Worm (Caenorhabditis elegans) whole organism, young adult: ENCODE results near the gene K08A2.2.

ENCODE experiments used
- F10E7.11 ChIP-seq: sonication (generic microtip); optimal IDR thresholded peaks from 2 replicates; lab custom pipeline; 2017; ENCODE audit warnings: mild to moderate bottlenecking, missing genetic modification characterization, moderate library complexity, missing compliant biosample characterization
- F23B12.7 ChIP-seq: sonication (generic microtip); optimal IDR thresholded peaks from 2 replicates; lab custom pipeline; 2017; ENCODE audit warnings: missing genetic modification characterization, mild to moderate bottlenecking, missing compliant biosample characterization, antibody characterized with exemption, moderate library complexity; ENCODE audit not compliant: insufficient read depth
- F37B4.10 ChIP-seq: fragments of 200-800 bp; sonication (Bioruptor generic); IDR thresholded peaks from 2 replicates; pipeline ENCODE4 v1.3.6; 2022; ENCODE audit warnings: missing genetic modification characterization, missing compliant biosample characterization
- F49E8.2 ChIP-seq: sonication (generic microtip); optimal IDR thresholded peaks from 3 replicates; lab custom pipeline; 2017; ENCODE audit warnings: missing genetic modification characterization, mild to moderate bottlenecking, missing compliant biosample characterization, antibody characterized with exemption, moderate library complexity; ENCODE audit not compliant: insufficient read depth
- K11D2.4 ChIP-seq: fragments of 200-800 bp; sonication (Bioruptor generic); IDR thresholded peaks from 2 replicates; pipeline ENCODE4 v1.3.6; 2022; ENCODE audit warnings: missing genetic modification reagents, missing genetic modification characterization, missing compliant biosample characterization
- Y53G8AR.9 ChIP-seq: fragments of 200-800 bp; sonication (Bioruptor generic); conservative IDR thresholded peaks from 2 replicates; pipeline ENCODE4 v1.3.6; 2022; ENCODE audit warnings: missing genetic modification reagents, missing genetic modification characterization, missing compliant biosample characterization
- ZK185.1 ChIP-seq: sonication (generic microtip); optimal IDR thresholded peaks from 2 replicates; lab custom pipeline; 2016; ENCODE audit warnings: mild to moderate bottlenecking, missing genetic modification characterization, missing compliant biosample characterization; ENCODE audit not compliant: poor library complexity, severe bottlenecking
- athp-1 ChIP-seq: sonication (generic microtip); optimal IDR thresholded peaks from 2 replicates; lab custom pipeline; 2017; ENCODE audit warnings: mild to moderate bottlenecking, missing genetic modification characterization, missing compliant biosample characterization
- bed-1 ChIP-seq: fragments of 200-800 bp; sonication (Bioruptor generic); IDR thresholded peaks from 2 replicates; pipeline ENCODE4 v1.3.6; 2022; ENCODE audit warnings: missing genetic modification reagents, missing genetic modification characterization, missing compliant biosample characterization
- bed-2 ChIP-seq: fragments of 200-800 bp; sonication (Bioruptor generic); IDR thresholded peaks from 2 replicates; pipeline ENCODE4 v1.3.6; 2022; ENCODE audit warnings: missing genetic modification reagents, missing genetic modification characterization, missing compliant biosample characterization
- cebp-1 ChIP-seq, 2 experiments: fragments of 200-800 bp in 1 of 2; sonication (Bioruptor generic) in 1 of 2; sonication (generic microtip) in 1 of 2; IDR thresholded peaks in 1 of 2; optimal IDR thresholded peaks in 1 of 2; 2 replicates each; pipeline versions ENCODE4 v1.3.6 to Lab custom; 2017 to 2022; ENCODE audit warnings: missing compliant biosample characterization in 2 of 2, missing genetic modification characterization in 2 of 2, mild to moderate bottlenecking in 1 of 2, missing genetic modification reagents in 1 of 2, moderate library complexity in 1 of 2
- ceh-58 ChIP-seq: fragments of 200-800 bp; sonication (Bioruptor generic); IDR thresholded peaks from 2 replicates; pipeline ENCODE4 v1.3.6; 2022; ENCODE audit warnings: missing genetic modification characterization, missing compliant biosample characterization
- die-1 ChIP-seq: sonication (generic microtip); optimal IDR thresholded peaks from 2 replicates; lab custom pipeline; 2016; ENCODE audit warnings: missing genotype, mild to moderate bottlenecking, missing genetic modification characterization, missing compliant biosample characterization
- dpl-1 ChIP-seq: fragments of 150-350 bp; optimal IDR thresholded peaks from 2 replicates; lab custom pipeline; 2014; ENCODE audit warnings: missing biosample characterization, missing genetic modification reagents, missing genetic modification characterization
- efl-1 ChIP-seq: fragments of 150-350 bp; optimal IDR thresholded peaks from 2 replicates; lab custom pipeline; 2014; ENCODE audit warnings: missing biosample characterization, missing genetic modification reagents, missing genetic modification characterization
- hlh-26 ChIP-seq: fragments of 200-800 bp; sonication (Bioruptor generic); conservative IDR thresholded peaks from 2 replicates; pipeline ENCODE4 v1.3.6; 2022; ENCODE audit warnings: missing genetic modification reagents, missing genetic modification characterization, missing compliant biosample characterization
- hmg-20 ChIP-seq: fragments of 200-800 bp; sonication (Bioruptor generic); IDR thresholded peaks from 2 replicates; pipeline ENCODE4 v1.3.6; 2022; ENCODE audit warnings: missing genetic modification reagents, missing genetic modification characterization, missing compliant biosample characterization
- hrde-1 ChIP-seq: sonication (generic microtip); optimal IDR thresholded peaks from 2 replicates; lab custom pipeline; 2016; ENCODE audit warnings: missing genetic modification characterization, mild to moderate bottlenecking, missing compliant biosample characterization, moderate library complexity, missing genotype, missing genetic modification reagents, borderline replicate concordance
- lag-1 ChIP-seq: fragments of 200-800 bp; sonication (Bioruptor generic); IDR thresholded peaks from 2 replicates; pipeline ENCODE4 v1.3.6; 2022; ENCODE audit warnings: missing genetic modification reagents, missing genetic modification characterization, missing compliant biosample characterization
- lin-35 ChIP-seq, 3 experiments: fragments of 150-350 bp in 2 of 3; sonication (generic microtip) in 1 of 3; optimal IDR thresholded peaks; 2 replicates each; lab custom pipeline; 2014 to 2018; ENCODE audit warnings: missing biosample characterization in 3 of 3, missing genetic modification characterization in 3 of 3, missing genetic modification reagents in 3 of 3
- lir-1 ChIP-seq: fragments of 200-800 bp; sonication (Bioruptor generic); conservative IDR thresholded peaks from 2 replicates; pipeline ENCODE4 v1.3.6; 2022; ENCODE audit warnings: missing genetic modification reagents, missing genetic modification characterization, missing compliant biosample characterization
- lsy-27 ChIP-seq: sonication (generic microtip); optimal IDR thresholded peaks from 2 replicates; lab custom pipeline; 2017; ENCODE audit warnings: missing genetic modification characterization, mild to moderate bottlenecking, missing compliant biosample characterization, antibody characterized with exemption, missing genotype, borderline replicate concordance; ENCODE audit not compliant: insufficient read depth
- madf-6 ChIP-seq: fragments of 200-800 bp; sonication (Bioruptor generic); IDR thresholded peaks from 2 replicates; pipeline ENCODE4 v1.3.6; 2022; ENCODE audit warnings: missing genetic modification reagents, missing genetic modification characterization, missing compliant biosample characterization
- mcd-1 ChIP-seq: fragments of 200-800 bp; sonication (Bioruptor generic); IDR thresholded peaks from 2 replicates; pipeline ENCODE4 v1.3.6; 2022; ENCODE audit warnings: missing genetic modification reagents, missing genetic modification characterization, missing compliant biosample characterization
- mes-4 ChIP-seq: sonication (generic microtip); optimal IDR thresholded peaks from 2 replicates; lab custom pipeline; 2016; ENCODE audit warnings: missing genotype, missing genetic modification characterization, missing compliant biosample characterization
- mxl-1 ChIP-seq: sonication (generic microtip); optimal IDR thresholded peaks from 2 replicates; lab custom pipeline; 2016; ENCODE audit warnings: missing genetic modification characterization, missing compliant biosample characterization
- nhr-120 ChIP-seq: fragments of 200-800 bp; sonication (Bioruptor generic); IDR thresholded peaks from 2 replicates; pipeline ENCODE4 v1.3.6; 2022; ENCODE audit warnings: missing genetic modification characterization, missing compliant biosample characterization
- nhr-90 ChIP-seq: sonication (generic microtip); optimal IDR thresholded peaks from 2 replicates; lab custom pipeline; 2016; ENCODE audit warnings: missing genotype, mild to moderate bottlenecking, missing genetic modification characterization, missing compliant biosample characterization
- rec-8 ChIP-seq, 2 experiments: sonication (generic microtip); optimal IDR thresholded peaks; 2 replicates each; lab custom pipeline; 2016; ENCODE audit warnings: mild to moderate bottlenecking in 2 of 2, missing genetic modification characterization in 2 of 2, missing genetic modification reagents in 2 of 2, missing genotype in 2 of 2, missing biosample characterization in 1 of 2, missing compliant biosample characterization in 1 of 2, moderate library complexity in 1 of 2
- rpc-1 ChIP-seq, 2 experiments: fragments of 150-350 bp in 1 of 2; sonication (generic microtip) in 1 of 2; optimal IDR thresholded peaks; 2 replicates each; lab custom pipeline; 2014 to 2018; ENCODE audit warnings: missing biosample characterization in 1 of 2, missing genetic modification characterization in 1 of 2, missing genetic modification reagents in 1 of 2, missing genotype in 1 of 2
- somi-1 ChIP-seq: fragments of 200-800 bp; sonication (Bioruptor generic); optimal IDR thresholded peaks from 2 replicates; lab custom pipeline; 2018; ENCODE audit warnings: mild to moderate bottlenecking, missing genetic modification characterization, missing compliant biosample characterization
- tbp1 ChIP-seq: fragments of 200-800 bp; sonication (Bioruptor generic); optimal IDR thresholded peaks from 2 replicates; lab custom pipeline; 2018; ENCODE audit warnings: mild to moderate bottlenecking, missing genetic modification characterization, missing compliant biosample characterization
- tbx-9 ChIP-seq: sonication (generic microtip); optimal IDR thresholded peaks from 2 replicates; lab custom pipeline; 2016; ENCODE audit warnings: borderline replicate concordance, missing genetic modification characterization, inconsistent platforms, missing compliant biosample characterization
- unc-130 ChIP-seq: sonication (generic microtip); optimal IDR thresholded peaks from 2 replicates; lab custom pipeline; 2016; ENCODE audit warnings: missing genetic modification reagents, missing genetic modification characterization, missing compliant biosample characterization
- xnd-1 ChIP-seq: sonication (generic microtip); optimal IDR thresholded peaks from 2 replicates; lab custom pipeline; 2016; ENCODE audit warnings: missing genotype, missing genetic modification reagents, missing genetic modification characterization, missing compliant biosample characterization
- ztf-18 ChIP-seq: sonication (generic microtip); optimal IDR thresholded peaks from 2 replicates; lab custom pipeline; 2016; ENCODE audit warnings: missing genotype, mild to moderate bottlenecking, missing genetic modification characterization, missing compliant biosample characterization

Gene K08A2.2

DNA sequence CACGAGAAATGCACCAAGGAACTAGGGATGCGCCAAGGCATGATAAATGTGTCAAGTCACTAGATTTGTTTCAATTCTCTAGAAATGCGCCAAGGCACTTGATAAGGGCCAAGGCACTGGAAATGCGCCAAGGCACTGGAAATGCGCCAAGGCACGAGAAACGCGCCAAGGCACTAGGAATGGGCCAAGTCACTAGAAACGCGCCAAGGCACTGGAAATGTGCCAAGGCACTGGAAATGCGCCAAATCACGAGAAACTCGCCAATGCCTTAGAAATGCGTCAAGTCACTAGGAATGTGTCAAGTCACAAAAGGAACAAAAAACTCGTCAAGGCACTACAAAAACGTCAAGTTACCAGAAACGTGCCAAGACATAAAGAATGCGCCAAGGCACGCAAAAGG is 44.9 kb downstream of the K08A2.2 start (continued):
- no peak for TF ChIP-seq F49E8.2 (tag; lab: Kevin White, UChicago)
- no peak for TF ChIP-seq mes-4
- TF ChIP-seq athp-1 (tag; lab: Kevin White, UChicago), result no peak
- TF ChIP-seq rec-8 (tag; optimal IDR thresholded peaks at IDR 0.05; lab: Kevin White, UChicago), result no peak
- TF ChIP-seq K11D2.4 (GFP tag; lab: Robert Waterston, UW), result no peak
- TF ChIP-seq ceh-58 (GFP tag; lab: Robert Waterston, UW), result no peak
- peak; percentile 41 for TF ChIP-seq mcd-1 (GFP tag; lab: Robert Waterston, UW)
- TF ChIP-seq hlh-26 (GFP tag; lab: Robert Waterston, UW), result no peak
- no peak for TF ChIP-seq lsy-27
- TF ChIP-seq mxl-1 (tag; lab: Kevin White, UChicago), result no peak
- TF ChIP-seq hmg-20 (GFP tag; lab: Robert Waterston, UW), result no peak
- TF ChIP-seq tbp1 (GFP tag; lab: Kevin White, UChicago), result no peak
- no peak for TF ChIP-seq lir-1 (GFP tag; lab: Robert Waterston, UW)
- TF ChIP-seq bed-1 (GFP tag; lab: Robert Waterston, UW), result no peak
- TF ChIP-seq efl-1, result no peak
- no peak for TF ChIP-seq somi-1 (GFP tag; lab: Kevin White, UChicago)
- no peak for TF ChIP-seq madf-6
- no peak for TF ChIP-seq die-1 (tag; lab: Kevin White, UChicago)
- TF ChIP-seq F10E7.11 (tag; lab: Kevin White, UChicago), result no peak
- TF ChIP-seq tbx-9, result no peak
- no peak for TF ChIP-seq unc-130 (GFP tag; lab: Kevin White, UChicago)

DNA sequence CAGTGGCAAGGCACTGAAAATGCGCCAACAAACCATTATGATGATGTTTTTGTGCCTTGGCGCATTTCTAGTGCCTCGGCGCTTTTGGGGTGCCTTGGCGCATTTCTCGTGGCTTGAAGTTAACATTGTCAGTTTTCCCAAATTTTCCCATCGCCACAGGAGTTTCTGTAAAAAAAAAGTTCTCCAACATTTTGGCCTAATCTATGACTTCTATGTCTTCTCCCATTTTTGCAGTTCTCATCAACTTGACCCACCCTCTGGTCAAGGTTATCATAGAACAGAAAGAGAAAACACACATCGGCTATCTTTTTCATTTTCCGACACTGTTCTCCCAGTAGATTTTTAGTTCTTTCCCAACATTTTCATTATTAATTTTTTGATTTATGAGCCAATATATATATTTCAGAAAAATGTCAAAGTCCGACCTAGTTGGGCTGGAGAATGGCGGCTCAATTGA is 47.1 kb downstream of the K08A2.2 start, which contains the start of the genes B0454.26 and B0454.5:
Gene B0454.26 (minus strand): TSS at position 101 of the 457 bp plus-strand sequence.
Gene B0454.5 (plus strand): TSS at position 407 of the 457 bp plus-strand sequence.
- TF ChIP-seq rpc-1 (optimal IDR thresholded peaks at IDR 0.05; lab: Kevin White, UChicago), result no peak
- TF ChIP-seq rpc-1 (tag; optimal IDR thresholded peaks at IDR 0.05; lab: Kevin White, UChicago), result no peak
- TF ChIP-seq Y53G8AR.9 (GFP tag; lab: Robert Waterston, UW), result no peak
- peak; percentile 28 for TF ChIP-seq ztf-18 (tag; lab: Kevin White, UChicago)
- no peak for TF ChIP-seq bed-2 (GFP tag; lab: Robert Waterston, UW)
- TF ChIP-seq hrde-1 (tag; lab: Kevin White, UChicago), result no peak
- no peak for TF ChIP-seq nhr-120 (GFP tag; lab: Robert Waterston, UW)
- TF ChIP-seq F37B4.10 (GFP tag; lab: Robert Waterston, UW), result 0 out of 2 replicates have a peak, but pooled peaks have one; percentile 50
- TF ChIP-seq xnd-1 (tag; lab: Kevin White, UChicago), result no peak
- TF ChIP-seq lag-1 (GFP tag; lab: Robert Waterston, UW), result no peak
- TF ChIP-seq F23B12.7 (tag; lab: Kevin White, UChicago), result no peak
- no peak for TF ChIP-seq cebp-1 (GFP tag; IDR thresholded peaks at IDR 0.05; lab: Robert Waterston, UW)
- TF ChIP-seq cebp-1 (tag; optimal IDR thresholded peaks at IDR 0.05; lab: Kevin White, UChicago), result no peak

DNA sequence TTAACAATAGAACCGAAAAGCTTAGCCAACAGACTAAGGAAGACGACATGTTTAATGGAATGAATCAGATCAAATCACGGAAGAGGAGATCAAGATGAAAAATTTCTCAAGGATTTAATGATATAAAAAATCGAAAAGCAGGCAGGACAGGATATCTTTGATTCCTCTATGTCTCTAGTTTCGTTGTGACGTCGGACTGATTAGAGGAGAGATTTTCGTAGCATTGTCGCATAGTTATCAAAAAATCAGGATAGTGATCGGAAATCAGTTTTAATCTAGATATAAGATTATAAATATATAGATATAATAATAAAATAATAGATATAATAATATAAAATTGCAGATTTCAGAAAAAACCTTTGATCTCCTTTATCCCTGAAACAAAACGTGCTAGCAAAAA is 52.0 kb downstream of the K08A2.2 start, which contains the start of gene B0454.8:
Gene B0454.8 (minus strand): TSS at position 101 of the 400 bp plus-strand sequence.
- TF ChIP-seq nhr-90 (tag; lab: Kevin White, UChicago), result no peak
- TF ChIP-seq ZK185.1 (tag; lab: Kevin White, UChicago), result no peak
- TF ChIP-seq dpl-1 (GFP tag; lab: Kevin White, UChicago), result no peak
- no peak for TF ChIP-seq lin-35 (GFP tag; optimal IDR thresholded peaks at IDR 0.05; lab: Kevin White, UChicago)
- TF ChIP-seq, all 124 proteins: peak for 0
